Worm (Caenorhabditis elegans) whole organism, L3 larva: ENCODE results near the gene srxa-1.

Experiments
- R02D3.7 ChIP-seq: fragments of 150-350 bp; optimal IDR thresholded peaks from 2 replicates; lab custom pipeline; 2014; ENCODE audit warnings: missing biosample characterization, missing genetic modification characterization
- ama-1 ChIP-seq: fragments of 150-350 bp; optimal IDR thresholded peaks from 2 replicates; lab custom pipeline; 2018
- egl-27 ChIP-seq: sonication (generic microtip); optimal IDR thresholded peaks from 4 replicates; lab custom pipeline; 2017; ENCODE audit warnings: missing biosample characterization, missing genetic modification reagents, missing genetic modification characterization
- elt-1 ChIP-seq: fragments of 150-350 bp; optimal IDR thresholded peaks from 2 replicates; lab custom pipeline; 2014; ENCODE audit warnings: missing biosample characterization, missing genetic modification characterization
- elt-3 ChIP-seq, 3 experiments: fragments of 150-350 bp in 1 of 3; sonication (generic microtip) in 2 of 3; optimal IDR thresholded peaks; 2 replicates in 2 of 3; 4 replicates in 1 of 3; lab custom pipeline; 2014 to 2017; ENCODE audit warnings: missing biosample characterization in 3 of 3, missing genetic modification characterization in 3 of 3
- eor-1 ChIP-seq, 2 experiments: fragments of 150-350 bp; optimal IDR thresholded peaks; 2 replicates each; lab custom pipeline; 2014 to 2018; ENCODE audit warnings: missing biosample characterization in 2 of 2, missing genetic modification characterization in 2 of 2
- fos-1 ChIP-seq: fragments of 150-350 bp; optimal IDR thresholded peaks from 2 replicates; lab custom pipeline; 2014; ENCODE audit warnings: missing biosample characterization, missing genetic modification characterization
- lsy-12 ChIP-seq: sonication (generic microtip); optimal IDR thresholded peaks from 2 replicates; lab custom pipeline; 2016; ENCODE audit warnings: mild to moderate bottlenecking, missing genetic modification characterization, missing compliant biosample characterization
- nhr-77 ChIP-seq: fragments of 150-350 bp; optimal IDR thresholded peaks from 2 replicates; lab custom pipeline; 2014; ENCODE audit warnings: missing biosample characterization, missing genetic modification characterization
- pha-4 ChIP-seq: fragments of 150-350 bp; optimal IDR thresholded peaks from 2 replicates; lab custom pipeline; 2014; ENCODE audit warnings: missing biosample characterization, missing genetic modification reagents, missing genetic modification characterization
- unc-62 ChIP-seq: fragments of 150-350 bp; sonication (generic microtip); optimal IDR thresholded peaks from 4 replicates; lab custom pipeline; 2014; ENCODE audit warnings: missing biosample characterization, missing genetic modification reagents, missing genetic modification characterization
- ztf-11 ChIP-seq: fragments of 150-350 bp; optimal IDR thresholded peaks from 2 replicates; lab custom pipeline; 2014; ENCODE audit warnings: missing biosample characterization, missing genetic modification characterization

- TF ChIP-seq ztf-11 (tag; lab: Kevin White, UChicago) (no peak), unc-62 (GFP tag; lab: Kevin White, UChicago) (no peak), lsy-12 (tag; lab: Kevin White, UChicago) (no peak), R02D3.7 (tag; lab: Kevin White, UChicago) (no peak), nhr-77 (tag; lab: Kevin White, UChicago) (no peak), elt-3 (tag; optimal IDR thresholded peaks at IDR 0.05; lab: Kevin White, UChicago) (no peak), fos-1 (no peak), pha-4 (no peak), egl-27 (no peak), eor-1 (tag; optimal IDR thresholded peaks at IDR 0.05; lab: Kevin White, UChicago) (no peak), elt-1 (no peak), ama-1 (no peak)
Observed at ce11 chrV:20731787-20732186, at the start of gene srxa-1.
